Worm (Caenorhabditis elegans) whole organism, L2 larva: Measurements from ENCODE around the gene kel-1.

Experiments used
- C34F6.9 ChIP-seq: fragments of 150-350 bp; optimal IDR thresholded peaks from 2 replicates; lab custom pipeline; 2014; ENCODE audit warnings: missing biosample characterization, missing genetic modification characterization
- egl-27 ChIP-seq: sonication (generic microtip); optimal IDR thresholded peaks from 3 replicates; lab custom pipeline; 2017; ENCODE audit warnings: missing biosample characterization, missing genetic modification reagents, missing genetic modification characterization
- elt-1 ChIP-seq: fragments of 150-350 bp; optimal IDR thresholded peaks from 2 replicates; lab custom pipeline; 2014; ENCODE audit warnings: missing biosample characterization, missing genetic modification characterization
- lsy-2 ChIP-seq, 2 experiments: fragments of 150-350 bp in 1 of 2; sonication (generic microtip) in 1 of 2; optimal IDR thresholded peaks; 2 replicates each; lab custom pipeline; 2014 to 2017; ENCODE audit warnings: missing biosample characterization in 2 of 2, missing genetic modification characterization in 2 of 2
- mab-5 ChIP-seq: fragments of 150-350 bp; optimal IDR thresholded peaks from 2 replicates; lab custom pipeline; 2014; ENCODE audit warnings: missing biosample characterization, missing genetic modification characterization
- nhr-11 ChIP-seq: fragments of 150-350 bp; optimal IDR thresholded peaks from 2 replicates; lab custom pipeline; 2014; ENCODE audit warnings: missing biosample characterization, missing genetic modification characterization
- nhr-21 ChIP-seq: fragments of 150-350 bp; optimal IDR thresholded peaks from 2 replicates; lab custom pipeline; 2014; ENCODE audit warnings: missing biosample characterization, missing genetic modification characterization
- sma-9 ChIP-seq, 2 experiments: fragments of 150-350 bp in 1 of 2; sonication (generic microtip) in 1 of 2; optimal IDR thresholded peaks; 2 replicates each; lab custom pipeline; 2014 to 2016; ENCODE audit warnings: missing genetic modification characterization in 2 of 2, mild to moderate bottlenecking in 1 of 2, missing biosample characterization in 1 of 2, missing compliant biosample characterization in 1 of 2, missing genetic modification reagents in 1 of 2, moderate library complexity in 1 of 2
- snpc-4 ChIP-seq: fragments of 150-350 bp; optimal IDR thresholded peaks from 2 replicates; lab custom pipeline; 2014; ENCODE audit warnings: missing biosample characterization, missing genetic modification characterization
- unc-39 ChIP-seq: fragments of 150-350 bp; optimal IDR thresholded peaks from 2 replicates; lab custom pipeline; 2014; ENCODE audit warnings: missing biosample characterization, missing genetic modification characterization
- unc-55 ChIP-seq: fragments of 150-350 bp; sonication (generic microtip); optimal IDR thresholded peaks from 3 replicates; lab custom pipeline; 2014; ENCODE audit warnings: missing biosample characterization, missing genetic modification reagents, missing genetic modification characterization
- ztf-1 ChIP-seq: fragments of 200-800 bp; sonication (Bioruptor generic); conservative IDR thresholded peaks from 2 replicates; pipeline ENCODE4 v1.3.6; 2022; ENCODE audit warnings: missing genetic modification characterization, missing compliant biosample characterization

- TF ChIP-seq unc-55 (GFP tag; lab: Kevin White, UChicago) (no peak), lsy-2 (tag; optimal IDR thresholded peaks at IDR 0.05; lab: Kevin White, UChicago) (peak in 1 of 2 experiments; percentile 16), elt-1 (no peak), unc-39 (tag; lab: Kevin White, UChicago) (no peak), nhr-21 (tag; lab: Kevin White, UChicago) (peak; percentile 1), C34F6.9 (tag; lab: Kevin White, UChicago) (no peak), sma-9 (GFP tag; optimal IDR thresholded peaks at IDR 0.05; lab: Kevin White, UChicago) (no peak), sma-9 (tag; optimal IDR thresholded peaks at IDR 0.05; lab: Kevin White, UChicago) (no peak), mab-5 (tag; lab: Kevin White, UChicago) (no peak), snpc-4 (tag; lab: Kevin White, UChicago) (no peak), nhr-11 (tag; lab: Kevin White, UChicago) (no peak), egl-27 (tag; lab: Kevin White, UChicago) (no peak), ztf-1 (GFP tag; lab: Robert Waterston, UW) (no peak)
These were observed 42.5 kb downstream of the kel-1 start for ce11 chrII:11731174-11731724.
